Worm (Caenorhabditis elegans) whole organism, L4 larva: ENCODE results near the gene K06H7.2.

Experiments
- D1046.2 ChIP-seq: fragments of 200-800 bp; sonication (Bioruptor generic); IDR thresholded peaks from 2 replicates; pipeline ENCODE4 v1.3.6; 2022; ENCODE audit warnings: missing genetic modification characterization, missing compliant biosample characterization
- ama-1 ChIP-seq: fragments of 150-350 bp; optimal IDR thresholded peaks from 2 replicates; lab custom pipeline; 2014; ENCODE audit warnings: inconsistent platforms, mixed read lengths
- mxl-2 ChIP-seq: fragments of 200-800 bp; sonication (Bioruptor generic); conservative IDR thresholded peaks from 2 replicates; pipeline ENCODE4 v1.3.6; 2022; ENCODE audit warnings: missing genetic modification reagents, missing genetic modification characterization, missing compliant biosample characterization
- php-3 ChIP-seq: fragments of 200-800 bp; sonication (Bioruptor generic); IDR thresholded peaks from 2 replicates; pipeline ENCODE4 v1.3.6; 2022; ENCODE audit warnings: missing genetic modification reagents, missing genetic modification characterization, missing compliant biosample characterization

DNA sequence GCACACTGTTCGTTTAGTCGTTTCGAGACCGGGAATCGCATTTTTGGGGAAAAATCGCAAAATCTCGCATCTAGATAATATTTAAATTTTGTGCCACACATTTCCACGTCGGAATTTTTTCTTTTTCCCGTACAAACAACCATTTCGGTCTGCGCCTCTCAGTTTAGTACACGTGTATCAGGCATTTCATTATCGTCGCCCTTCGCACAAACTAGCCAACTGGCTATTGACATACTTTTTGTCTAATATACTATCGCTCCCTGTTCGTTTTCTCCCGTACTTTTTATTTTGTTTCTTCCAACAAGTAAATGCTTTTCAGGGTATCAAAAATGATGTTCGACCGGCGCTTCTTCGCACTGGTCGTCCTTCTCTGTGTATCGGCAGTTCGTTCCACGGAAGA lies 40.0 kb downstream of the K06H7.2 start, which contains the start of gene C14B9.2:
- no peak for TF ChIP-seq ama-1 (lab: Kevin White, UChicago)
- no peak for TF ChIP-seq mxl-2 (GFP tag; lab: Robert Waterston, UW)
- no peak for TF ChIP-seq php-3 (GFP tag; lab: Robert Waterston, UW)
- TF ChIP-seq D1046.2 (GFP tag; lab: Robert Waterston, UW), result no peak
